Worm (Caenorhabditis elegans) whole organism, L3 larva: ENCODE measurements around the gene Y40C7B.4.

Source experiments
- elt-3 ChIP-seq, 3 experiments: fragments of 150-350 bp in 1 of 3; sonication (generic microtip) in 2 of 3; optimal IDR thresholded peaks; 2 replicates in 2 of 3; 4 replicates in 1 of 3; lab custom pipeline; 2014 to 2017; ENCODE audit warnings: missing biosample characterization in 3 of 3, missing genetic modification characterization in 3 of 3
- nhr-237 ChIP-seq: fragments of 150-350 bp; optimal IDR thresholded peaks from 2 replicates; lab custom pipeline; 2014; ENCODE audit warnings: missing biosample characterization, missing genetic modification characterization
- nhr-77 ChIP-seq: fragments of 150-350 bp; optimal IDR thresholded peaks from 2 replicates; lab custom pipeline; 2014; ENCODE audit warnings: missing biosample characterization, missing genetic modification characterization
- snpc-4 ChIP-seq: fragments of 150-350 bp; optimal IDR thresholded peaks from 2 replicates; lab custom pipeline; 2014; ENCODE audit warnings: missing biosample characterization, missing genetic modification characterization

DNA sequence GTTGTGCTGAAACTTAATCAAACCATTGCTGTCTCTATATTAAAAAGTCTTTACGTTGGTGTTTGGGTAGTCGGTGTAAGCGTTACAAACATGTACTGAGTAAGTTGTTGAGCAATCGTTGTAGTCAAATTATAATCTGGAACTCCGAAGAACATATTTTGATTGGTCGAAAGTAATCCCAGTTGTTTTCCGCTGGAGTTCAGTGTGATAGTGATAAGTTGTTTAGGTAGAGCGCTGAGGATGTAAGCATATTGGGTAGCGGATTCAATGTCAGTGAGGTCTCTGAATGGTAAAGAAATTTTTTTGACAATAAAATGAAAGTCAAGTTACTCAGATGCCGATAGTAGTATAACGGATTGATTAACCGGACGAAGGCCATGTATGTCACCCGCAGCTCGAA lies 29.2 kb downstream of the Y40C7B.4 start:
- TF ChIP-seq nhr-77 (tag; lab: Kevin White, UChicago) (no peak), elt-3 (tag; optimal IDR thresholded peaks at IDR 0.05; lab: Kevin White, UChicago) (no peak), nhr-237 (tag; lab: Kevin White, UChicago) (no peak), snpc-4 (no peak)
